Fruit fly (Drosophila melanogaster): ENCODE measurements around the gene Eip63E.
A peak's percentile ranks its signal among the peaks of the same experiment; 100 is the strongest.

Eip63E gene

dm6 chr3L:3556409-3556808, 40.9 kb downstream of the Eip63E start (continued):
- TF ChIP-seq net (GFP tag; optimal IDR thresholded peaks at IDR 0.05) (peak; percentile 79), CG34406 (GFP tag; optimal IDR thresholded peaks at IDR 0.05) (peak; percentile 64), CG3032 (tag; optimal IDR thresholded peaks at IDR 0.05) (peak; percentile 86), eg (GFP tag; IDR thresholded peaks at IDR 0.05) (peak; percentile 49; the same call in 1 of the 3 replicates), CG8632 (GFP tag; optimal IDR thresholded peaks at IDR 0.05) (peak; percentile 73), Eip75B (GFP tag; optimal IDR thresholded peaks at IDR 0.05) (peak; percentile 78), achi (GFP tag; optimal IDR thresholded peaks at IDR 0.05) (peak; percentile 71), Hr4 (GFP tag; optimal IDR thresholded peaks at IDR 0.05) (peak; percentile 88), CG11762 (GFP tag; optimal IDR thresholded peaks at IDR 0.05; ENCODE audit: insufficient read depth) (peak; percentile 74), CG31627 (GFP tag; optimal IDR thresholded peaks at IDR 0.05) (peak; percentile 65), Ets96B (tag; optimal IDR thresholded peaks at IDR 0.05) (peak; percentile 84), fkh (GFP tag; optimal IDR thresholded peaks at IDR 0.05) (no peak), topi (GFP tag; optimal IDR thresholded peaks at IDR 0.05) (peak; percentile 70), lz (GFP tag; optimal IDR thresholded peaks at IDR 0.05) (peak; percentile 41), OdsH (GFP tag; optimal IDR thresholded peaks at IDR 0.05) (peak; percentile 80), cyc (GFP tag; optimal IDR thresholded peaks at IDR 0.05) (peak; percentile 64), fd59A (GFP tag; optimal IDR thresholded peaks at IDR 0.05) (peak; percentile 79), CG3919 (GFP tag; optimal IDR thresholded peaks at IDR 0.05) (peak; percentile 72), Gug (GFP tag; IDR thresholded peaks at IDR 0.05) (peak; percentile 71), CG15336 (GFP tag; IDR thresholded peaks at IDR 0.05) (peak; percentile 76), dsx (GFP tag; optimal IDR thresholded peaks at IDR 0.05; ENCODE audit: poor library complexity, severe bottlenecking) (peak; percentile 77), Eip78C (GFP tag) (peak; percentile 95)

- TF ChIP-seq CG6792 (GFP tag; optimal IDR thresholded peaks at IDR 0.05) (no peak), Eip78C (GFP tag) (peak; percentile 72), eg (GFP tag; IDR thresholded peaks at IDR 0.05) (peak; percentile 36; the same call in 1 of the 3 replicates), Hr4 (GFP tag; optimal IDR thresholded peaks at IDR 0.05) (peak; percentile 2), CG6163 (GFP tag; IDR thresholded peaks at IDR 0.05) (peak; percentile 31; the same call in 1 of the 3 replicates), CG8119 (GFP tag; IDR thresholded peaks at IDR 0.05) (peak; percentile 23; the same call in 1 of the 3 replicates), CG32006 (GFP tag; optimal IDR thresholded peaks at IDR 0.05) (peak; percentile 36), CG3919 (GFP tag; optimal IDR thresholded peaks at IDR 0.05) (peak; percentile 27), CG1621 (tag; optimal IDR thresholded peaks at IDR 0.05) (no peak), Gug (GFP tag; IDR thresholded peaks at IDR 0.05) (peak; percentile 46; the same call in 1 of the 2 replicates), CG15336 (GFP tag; IDR thresholded peaks at IDR 0.05) (peak; percentile 23; the same call in 1 of the 2 replicates), OdsH (GFP tag; optimal IDR thresholded peaks at IDR 0.05) (peak; percentile 11), Eip75B (GFP tag; optimal IDR thresholded peaks at IDR 0.05) (no peak), CG8319 (GFP tag; optimal IDR thresholded peaks at IDR 0.05) (no peak)
Observed at dm6 chr3L:3558104-3558503, 42.6 kb downstream of the Eip63E start.

dm6 chr3L:3560568-3560967, 45.0 kb downstream of the Eip63E start:
- no peak for TF ChIP-seq Blimp-1 (GFP tag; optimal IDR thresholded peaks at IDR 0.05)
- TF ChIP-seq CG6808 (GFP tag; optimal IDR thresholded peaks at IDR 0.05), result no peak
- TF ChIP-seq CG8632 (GFP tag; optimal IDR thresholded peaks at IDR 0.05), result no peak

dm6 chr3L:3566751-3567499, 51.4 kb downstream of the Eip63E start:
- no peak for TF ChIP-seq CG6276 (GFP tag; optimal IDR thresholded peaks at IDR 0.05)
- TF ChIP-seq Ets96B (tag; optimal IDR thresholded peaks at IDR 0.05), result peak; percentile 64
- peak; percentile 32; the same call in 1 of the 3 replicates for TF ChIP-seq CG8119 (GFP tag; IDR thresholded peaks at IDR 0.05)
- no peak for TF ChIP-seq fd85E (GFP tag; optimal IDR thresholded peaks at IDR 0.05)
- TF ChIP-seq CG8632 (GFP tag; optimal IDR thresholded peaks at IDR 0.05), result peak; percentile 35
- TF ChIP-seq Eip75B (GFP tag; optimal IDR thresholded peaks at IDR 0.05), result peak; percentile 42
- TF ChIP-seq CG9139 (GFP tag; optimal IDR thresholded peaks at IDR 0.05), result peak; percentile 19
- TF ChIP-seq fd59A (GFP tag; optimal IDR thresholded peaks at IDR 0.05), result peak; percentile 5
- peak; percentile 11 for TF ChIP-seq CG32006 (GFP tag; optimal IDR thresholded peaks at IDR 0.05)
- peak; percentile 86 for TF ChIP-seq Eip78C (GFP tag)
- TF ChIP-seq salr (GFP tag; optimal IDR thresholded peaks at IDR 0.05), result no peak
- no peak for TF ChIP-seq CG6854 (GFP tag; optimal IDR thresholded peaks at IDR 0.05)
- TF ChIP-seq Hr4 (GFP tag; optimal IDR thresholded peaks at IDR 0.05), result peak; percentile 18
- peak; percentile 66 for TF ChIP-seq Hr39 (GFP tag; optimal IDR thresholded peaks at IDR 0.05)
- peak; percentile 53 for TF ChIP-seq CG34406 (GFP tag; optimal IDR thresholded peaks at IDR 0.05)
- peak; percentile 35 for TF ChIP-seq vri (GFP tag; optimal IDR thresholded peaks at IDR 0.05)
- peak; percentile 19 for TF ChIP-seq CG11902 (GFP tag; optimal IDR thresholded peaks at IDR 0.05)
- TF ChIP-seq Gug (GFP tag; IDR thresholded peaks at IDR 0.05), result no peak
- TF ChIP-seq topi (GFP tag; optimal IDR thresholded peaks at IDR 0.05), result peak; percentile 64
- TF ChIP-seq CG16779 (tag; optimal IDR thresholded peaks at IDR 0.05), result no peak
- TF ChIP-seq CG11294 (GFP tag; IDR thresholded peaks at IDR 0.05), result no peak
- TF ChIP-seq CG1621 (tag; optimal IDR thresholded peaks at IDR 0.05), result peak; percentile 13
- peak; percentile 76 for TF ChIP-seq Met (GFP tag; optimal IDR thresholded peaks at IDR 0.05)
- TF ChIP-seq acj6 (GFP tag; optimal IDR thresholded peaks at IDR 0.05), result peak; percentile 56

All from whole organism, prepupa.